Fruit fly (Drosophila melanogaster) whole organism, embryonic: Measurements from ENCODE around the gene Or33b.

Experiments
- B-H2 ChIP-seq: fragments of 200-800 bp; sonication (Bioruptor generic); optimal IDR thresholded peaks from 2 replicates; lab custom pipeline; 2018; ENCODE audit warnings: missing biosample characterization, mild to moderate bottlenecking, missing genetic modification characterization
- CG10565 ChIP-seq: fragments of 200-800 bp; sonication (Bioruptor generic); optimal IDR thresholded peaks from 3 replicates; lab custom pipeline; 2016; ENCODE audit warnings: missing biosample characterization, mild to moderate bottlenecking, missing genetic modification characterization
- CG10959 ChIP-seq: fragments of 200-800 bp; sonication (Bioruptor generic); IDR thresholded peaks from 2 replicates; pipeline ENCODE4 v1.3.6; 2022; ENCODE audit warnings: missing biosample characterization, missing genetic modification characterization
- CG12391 ChIP-seq: fragments of 200-800 bp; sonication (Bioruptor generic); optimal IDR thresholded peaks from 3 replicates; lab custom pipeline; 2018; ENCODE audit warnings: missing biosample characterization, mild to moderate bottlenecking, missing genetic modification characterization, moderate library complexity
- CG12659 ChIP-seq: fragments of 200-800 bp; sonication (Bioruptor generic); optimal IDR thresholded peaks from 3 replicates; lab custom pipeline; 2017; ENCODE audit warnings: mild to moderate bottlenecking, missing biosample characterization, missing genetic modification reagents, missing genetic modification characterization
- CG12769 ChIP-seq: fragments of 200-800 bp; sonication (Bioruptor generic); optimal IDR thresholded peaks from 2 replicates; lab custom pipeline; 2019; ENCODE audit warnings: missing biosample characterization, mild to moderate bottlenecking, missing genetic modification characterization, moderate library complexity
- CG12942 ChIP-seq: fragments of 200-800 bp; sonication (Bioruptor generic); optimal IDR thresholded peaks from 3 replicates; lab custom pipeline; 2016; ENCODE audit warnings: missing biosample characterization, missing genetic modification characterization
- CG13894 ChIP-seq: fragments of 200-800 bp; sonication (Bioruptor generic); optimal IDR thresholded peaks from 3 replicates; lab custom pipeline; 2018; ENCODE audit warnings: missing biosample characterization, mild to moderate bottlenecking, missing genetic modification characterization, moderate library complexity
- CG14014 ChIP-seq: fragments of 200-800 bp; sonication (Bioruptor generic); IDR thresholded peaks from 2 replicates; pipeline ENCODE4 v1.3.6; 2022; ENCODE audit warnings: missing biosample characterization, missing genetic modification characterization
- CG14860 ChIP-seq: fragments of 200-800 bp; sonication (Bioruptor generic); IDR thresholded peaks from 3 replicates; pipeline ENCODE4 v1.3.6; 2022; ENCODE audit warnings: missing biosample characterization, missing genetic modification characterization; ENCODE audit not compliant: partially characterized antibody
- CG16813 ChIP-seq: fragments of 200-800 bp; sonication (Bioruptor generic); IDR thresholded peaks from 3 replicates; pipeline ENCODE4 v1.3.6; 2022; ENCODE audit warnings: missing biosample characterization, missing genetic modification characterization; ENCODE audit not compliant: partially characterized antibody
- CG18011 ChIP-seq: fragments of 200-800 bp; sonication (Bioruptor generic); optimal IDR thresholded peaks from 2 replicates; lab custom pipeline; 2017; ENCODE audit warnings: missing biosample characterization, missing genetic modification characterization, mild to moderate bottlenecking, moderate library complexity, missing genotype
- CG2199 ChIP-seq: fragments of 200-800 bp; sonication (Bioruptor generic); IDR thresholded peaks from 3 replicates; pipeline ENCODE4 v1.3.6; 2022; ENCODE audit warnings: missing biosample characterization, missing genetic modification characterization
- CG2678 ChIP-seq: fragments of 200-800 bp; sonication (Bioruptor generic); optimal IDR thresholded peaks from 3 replicates; lab custom pipeline; 2019; ENCODE audit warnings: missing biosample characterization, mild to moderate bottlenecking, missing genetic modification characterization, moderate library complexity
- CG2889 ChIP-seq: fragments of 200-800 bp; sonication (Bioruptor generic); IDR thresholded peaks from 3 replicates; pipeline ENCODE4 v1.3.6; 2022; ENCODE audit warnings: missing biosample characterization, missing genetic modification characterization
- CG31224 ChIP-seq: fragments of 200-800 bp; sonication (Bioruptor generic); IDR thresholded peaks from 2 replicates; pipeline ENCODE4 v1.3.6; 2022; ENCODE audit warnings: missing biosample characterization, missing genetic modification characterization
- CG3163 ChIP-seq: fragments of 200-800 bp; sonication (Bioruptor generic); optimal IDR thresholded peaks from 3 replicates; lab custom pipeline; 2016; ENCODE audit warnings: missing biosample characterization, missing genetic modification characterization
- CG33213 ChIP-seq: fragments of 200-800 bp; sonication (Bioruptor generic); optimal IDR thresholded peaks from 3 replicates; lab custom pipeline; 2016; ENCODE audit warnings: missing biosample characterization, missing genetic modification characterization
- CG3838 ChIP-seq: fragments of 200-800 bp; sonication (Bioruptor generic); optimal IDR thresholded peaks from 3 replicates; lab custom pipeline; 2016; ENCODE audit warnings: missing biosample characterization, missing genetic modification characterization
- CG6689 ChIP-seq: fragments of 200-800 bp; sonication (Bioruptor generic); IDR thresholded peaks from 2 replicates; pipeline ENCODE4 v1.3.6; 2022; ENCODE audit warnings: missing biosample characterization, missing genetic modification characterization
- CG9609 ChIP-seq: fragments of 200-800 bp; sonication (Bioruptor generic); optimal IDR thresholded peaks from 3 replicates; lab custom pipeline; 2016; ENCODE audit warnings: missing biosample characterization, missing genetic modification characterization
- Fer3 ChIP-seq: fragments of 200-800 bp; sonication (Bioruptor generic); optimal IDR thresholded peaks from 2 replicates; lab custom pipeline; 2018; ENCODE audit warnings: missing biosample characterization, mild to moderate bottlenecking, missing genetic modification characterization, moderate library complexity
- Kr ChIP-seq: fragments of 200-800 bp; sonication (Bioruptor generic); optimal IDR thresholded peaks from 2 replicates; lab custom pipeline; 2017; ENCODE audit warnings: missing biosample characterization, mild to moderate bottlenecking, missing genetic modification characterization
- MTF-1 ChIP-seq: fragments of 200-800 bp; sonication (Bioruptor generic); optimal IDR thresholded peaks from 2 replicates; lab custom pipeline; 2018; ENCODE audit warnings: missing biosample characterization, mild to moderate bottlenecking, missing genetic modification characterization, borderline replicate concordance
- Mad ChIP-seq: fragments of 200-800 bp; sonication (Bioruptor generic); optimal IDR thresholded peaks from 2 replicates; lab custom pipeline; 2016; ENCODE audit warnings: missing biosample characterization, missing genetic modification characterization
- Mrtf ChIP-seq: fragments of 200-800 bp; sonication (Bioruptor generic); IDR thresholded peaks from 3 replicates; pipeline ENCODE4 v1.3.6; 2022; ENCODE audit warnings: missing biosample characterization, missing genetic modification characterization
- NFAT ChIP-seq: fragments of 200-800 bp; sonication (Bioruptor generic); IDR thresholded peaks from 2 replicates; pipeline ENCODE4 v1.3.6; 2022; ENCODE audit warnings: missing biosample characterization, missing genetic modification characterization
- Nf-YC ChIP-seq: fragments of 200-800 bp; optimal IDR thresholded peaks from 3 replicates; lab custom pipeline; 2019; ENCODE audit warnings: missing biosample characterization, mild to moderate bottlenecking, missing genetic modification characterization, moderate library complexity
- Oaz ChIP-seq: fragments of 200-800 bp; sonication (Bioruptor generic); IDR thresholded peaks from 2 replicates; pipeline ENCODE4 v1.3.6; 2022; ENCODE audit warnings: missing biosample characterization, missing genetic modification characterization
- Ravus ChIP-seq: fragments of 200-800 bp; sonication (Bioruptor generic); IDR thresholded peaks from 2 replicates; pipeline ENCODE4 v1.3.6; 2022; ENCODE audit warnings: missing biosample characterization, missing genetic modification characterization
- Trl ChIP-seq, 3 experiments: fragments of >200 bp in 2 of 3; fragments of 200-800 bp in 1 of 3; sonication (Bioruptor generic) in 1 of 3; optimal IDR thresholded peaks; 2 replicates in 1 of 3; 3 replicates in 2 of 3; lab custom pipeline; 2016 to 2017; ENCODE audit warnings: missing biosample characterization in 1 of 3, missing genetic modification characterization in 1 of 3
- cas ChIP-seq: fragments of 200-800 bp; sonication (Bioruptor generic); IDR thresholded peaks from 2 replicates; pipeline ENCODE4 v1.3.6; 2022; ENCODE audit warnings: missing biosample characterization, missing genetic modification characterization
- caup ChIP-seq: fragments of 200-800 bp; sonication (Bioruptor generic); optimal IDR thresholded peaks from 3 replicates; lab custom pipeline; 2017; ENCODE audit warnings: missing biosample characterization, mild to moderate bottlenecking, missing genetic modification characterization, moderate library complexity; ENCODE audit not compliant: severe bottlenecking
- chinmo ChIP-seq: fragments of 200-800 bp; sonication (Bioruptor generic); IDR thresholded peaks from 4 replicates; pipeline ENCODE4 v1.3.6; 2022; ENCODE audit warnings: missing biosample characterization, missing genetic modification characterization; ENCODE audit not compliant: partially characterized antibody
- crol ChIP-seq: fragments of 200-800 bp; sonication (Bioruptor generic); IDR thresholded peaks from 2 replicates; pipeline ENCODE4 v1.3.6; 2022; ENCODE audit warnings: missing biosample characterization, missing genetic modification characterization
- fu2 ChIP-seq: fragments of 200-800 bp; sonication (Bioruptor generic); optimal IDR thresholded peaks from 2 replicates; lab custom pipeline; 2016; ENCODE audit warnings: missing biosample characterization, missing genetic modification characterization
- grn ChIP-seq: fragments of 200-800 bp; sonication (Bioruptor generic); optimal IDR thresholded peaks from 3 replicates; lab custom pipeline; 2017; ENCODE audit warnings: missing biosample characterization, missing genetic modification characterization
- ind ChIP-seq: fragments of 200-800 bp; sonication (Bioruptor generic); optimal IDR thresholded peaks from 3 replicates; lab custom pipeline; 2016; ENCODE audit warnings: missing biosample characterization, missing genetic modification characterization
- odd ChIP-seq: fragments of 200-800 bp; sonication (Bioruptor generic); optimal IDR thresholded peaks from 2 replicates; lab custom pipeline; 2017; ENCODE audit warnings: missing biosample characterization, mild to moderate bottlenecking, missing genetic modification characterization
- peb ChIP-seq: fragments of 200-800 bp; sonication (Bioruptor generic); IDR thresholded peaks from 2 replicates; pipeline ENCODE4 v1.3.6; 2022; ENCODE audit warnings: missing biosample characterization, missing genetic modification characterization
- pho ChIP-seq: fragments of 200-800 bp; sonication (Bioruptor generic); optimal IDR thresholded peaks from 2 replicates; lab custom pipeline; 2016; ENCODE audit warnings: missing biosample characterization, missing genetic modification characterization
- pum ChIP-seq: fragments of 200-800 bp; sonication (Bioruptor generic); optimal IDR thresholded peaks from 2 replicates; lab custom pipeline; 2016; ENCODE audit warnings: missing biosample characterization, missing genetic modification characterization
- row ChIP-seq: fragments of 200-800 bp; sonication (Bioruptor generic); IDR thresholded peaks from 3 replicates; pipeline ENCODE4 v1.3.6; 2022; ENCODE audit warnings: missing biosample characterization, missing genetic modification characterization
- sens ChIP-seq: fragments of 200-800 bp; sonication (Bioruptor generic); peaks from one replicate; lab custom pipeline; 2016; ENCODE audit warnings: missing biosample characterization, missing genetic modification characterization
- sob ChIP-seq: fragments of 200-800 bp; sonication (Bioruptor generic); IDR thresholded peaks from 2 replicates; pipeline ENCODE4 v1.3.6; 2022; ENCODE audit warnings: missing biosample characterization, missing genetic modification characterization
- sr ChIP-seq: fragments of 200-800 bp; sonication (Bioruptor generic); IDR thresholded peaks from 3 replicates; pipeline ENCODE4 v1.3.6; 2022; ENCODE audit warnings: missing biosample characterization, missing genetic modification characterization
- vfl ChIP-seq: fragments of 200-800 bp; sonication (Bioruptor generic); optimal IDR thresholded peaks from 2 replicates; lab custom pipeline; 2016; ENCODE audit warnings: missing biosample characterization, missing genetic modification characterization
- zfh2 ChIP-seq: fragments of 200-800 bp; sonication (Bioruptor generic); optimal IDR thresholded peaks from 2 replicates; lab custom pipeline; 2016; ENCODE audit warnings: missing biosample characterization, missing genetic modification characterization

Gene Or33b

dm6 chr2L:11970853-11971397, 34.9 kb downstream of the Or33b start (continued):
- TF ChIP-seq peb (GFP tag; lab: Robert Waterston, UW) (no peak), vfl (GFP tag; lab: Kevin White, UChicago) (no peak), Trl (optimal IDR thresholded peaks at IDR 0.05; lab: Kevin White, UChicago) (peak; percentile 88 to 94), Trl (GFP tag; optimal IDR thresholded peaks at IDR 0.05; lab: Kevin White, UChicago) (peak; percentile 55), CG3163 (GFP tag; lab: Kevin White, UChicago) (peak; percentile 99), pum (GFP tag; lab: Kevin White, UChicago) (no peak), CG12769 (peak; percentile 79), chinmo (GFP tag; lab: Robert Waterston, UW) (peak; percentile 88; the same call in 3 of the 4 replicates), cas (GFP tag; lab: Robert Waterston, UW) (no peak), sr (GFP tag; lab: Robert Waterston, UW) (no peak), sob (GFP tag; lab: Robert Waterston, UW) (peak; percentile 35; the same call in 1 of the 2 replicates), zfh2 (GFP tag; lab: Kevin White, UChicago) (no peak), Mad (GFP tag; lab: Kevin White, UChicago) (no peak), CG2678 (tag; lab: Kevin White, UChicago) (peak; percentile 19), row (GFP tag; lab: Robert Waterston, UW) (peak; percentile 40; the same call in 2 of the 3 replicates), NFAT (GFP tag; lab: Robert Waterston, UW) (0 out of 2 replicates have a peak, but pooled peaks have one; percentile 21), CG18011 (GFP tag; lab: Kevin White, UChicago) (no peak), Nf-YC (peak; percentile 73), CG10565 (GFP tag; lab: Kevin White, UChicago) (no peak)

- TF ChIP-seq Fer3 (tag; lab: Kevin White, UChicago) (no peak), CG14860 (GFP tag; lab: Robert Waterston, UW) (no peak), CG12659 (GFP tag; lab: Kevin White, UChicago) (no peak), CG14014 (no peak), Ravus (GFP tag; lab: Robert Waterston, UW) (no peak), CG12942 (GFP tag; lab: Kevin White, UChicago) (no peak), CG3838 (GFP tag; lab: Kevin White, UChicago) (no peak), CG2889 (GFP tag; lab: Robert Waterston, UW) (no peak), CG6689 (GFP tag; lab: Robert Waterston, UW) (no peak), CG16813 (GFP tag; lab: Robert Waterston, UW) (no peak), ind (no peak), pho (GFP tag; lab: Kevin White, UChicago) (no peak), Mad (GFP tag; lab: Kevin White, UChicago) (no peak), odd (GFP tag; lab: Kevin White, UChicago) (peak; percentile 23), fu2 (no peak), zfh2 (GFP tag; lab: Kevin White, UChicago) (no peak), Mrtf (GFP tag; lab: Robert Waterston, UW) (no peak), B-H2 (GFP tag; lab: Kevin White, UChicago) (peak; percentile 5), MTF-1 (no peak), CG33213 (GFP tag; lab: Kevin White, UChicago) (no peak), chinmo (GFP tag; lab: Robert Waterston, UW) (0 out of 4 replicates have a peak, but pooled peaks have one; percentile 19), crol (GFP tag; lab: Robert Waterston, UW) (no peak), CG12391 (tag; lab: Kevin White, UChicago) (no peak), Kr (GFP tag; lab: Kevin White, UChicago) (peak; percentile 6), CG10959 (GFP tag; lab: Robert Waterston, UW) (no peak), Oaz (GFP tag; lab: Robert Waterston, UW) (no peak), CG31224 (GFP tag; lab: Robert Waterston, UW) (peak; percentile 41; the same call in 1 of the 2 replicates), CG9609 (GFP tag; lab: Kevin White, UChicago) (no peak), grn (GFP tag; lab: Kevin White, UChicago) (peak; percentile 34), sens (GFP tag; lab: Kevin White, UChicago) (peak; percentile 44), CG13894 (tag; lab: Kevin White, UChicago) (peak; percentile 54), caup (no peak), CG2199 (GFP tag; lab: Robert Waterston, UW) (peak; percentile 91)
Observed at dm6 chr2L:11973145-11973738, 37.3 kb downstream of the Or33b start.
